Worm (Caenorhabditis elegans): ENCODE results near the gene rhi-1.

rhi-1 gene

ce11 chrX:4484072-4484471 is 24.2 kb upstream of the rhi-1 start:
- TF ChIP-seq ceh-13 (GFP tag; optimal IDR thresholded peaks at IDR 0.05): no peak
- no peak for TF ChIP-seq ceh-36 (tag; optimal IDR thresholded peaks at IDR 0.05)
- no peak for TF ChIP-seq sea-1 (GFP tag; conservative IDR thresholded peaks at IDR 0.05)
- no peak for TF ChIP-seq B0310.2 (tag; optimal IDR thresholded peaks at IDR 0.05)
- no peak for TF ChIP-seq hnd-1 (tag; optimal IDR thresholded peaks at IDR 0.05)
- no peak for TF ChIP-seq hmg-4 (GFP tag; optimal IDR thresholded peaks at IDR 0.05)
- no peak for TF ChIP-seq tbx-37 (GFP tag; conservative IDR thresholded peaks at IDR 0.05)
- no peak for TF ChIP-seq ama-1 (optimal IDR thresholded peaks at IDR 0.05)
- TF ChIP-seq pes-1 (GFP tag; IDR thresholded peaks at IDR 0.05): no peak
- no peak for TF ChIP-seq tra-4 (tag; optimal IDR thresholded peaks at IDR 0.05)
- no peak for TF ChIP-seq hmbx-1 (tag; optimal IDR thresholded peaks at IDR 0.05)
- no peak for TF ChIP-seq tbx-11 (GFP tag; IDR thresholded peaks at IDR 0.05)
- TF ChIP-seq scrt-1 (GFP tag; IDR thresholded peaks at IDR 0.05): no peak

DNA sequence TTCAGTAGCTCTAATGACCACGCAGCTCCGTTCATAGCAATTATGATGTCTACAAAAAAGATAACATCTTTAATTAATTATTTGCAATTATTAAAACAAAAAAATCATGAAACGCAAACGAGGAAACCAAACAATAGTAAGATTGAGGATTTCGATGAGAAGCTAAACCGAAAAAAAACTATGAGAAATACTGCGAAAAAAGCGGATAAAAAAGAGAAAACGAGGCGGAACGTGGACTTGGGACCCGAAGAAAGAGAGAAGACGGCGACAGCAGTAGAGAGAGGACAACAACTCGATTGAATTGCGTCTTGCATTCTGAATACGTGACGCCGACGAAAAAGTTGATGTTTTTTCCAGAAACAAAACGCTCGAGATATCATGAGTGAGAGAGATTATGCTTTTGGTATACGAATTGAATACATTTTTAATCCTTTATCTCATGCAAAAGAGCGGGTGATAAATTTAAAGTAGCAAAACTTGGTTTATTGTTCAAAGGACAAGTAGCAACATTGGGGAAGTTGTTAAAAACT is 19.4 kb upstream of the rhi-1 start, which contains the start of gene ncr-1:
Gene ncr-1 (minus strand): TSS at position 51 of the 530 bp plus-strand sequence.
- TF ChIP-seq flt-1 (GFP tag; IDR thresholded peaks at IDR 0.05) (no peak), tbx-11 (GFP tag; IDR thresholded peaks at IDR 0.05) (no peak), scrt-1 (GFP tag; IDR thresholded peaks at IDR 0.05) (no peak), ets-7 (tag; optimal IDR thresholded peaks at IDR 0.05) (no peak), ama-1 (optimal IDR thresholded peaks at IDR 0.05) (no peak), hmg-4 (GFP tag; optimal IDR thresholded peaks at IDR 0.05) (no peak), tbx-37 (GFP tag; conservative IDR thresholded peaks at IDR 0.05) (no peak), ceh-36 (tag; optimal IDR thresholded peaks at IDR 0.05) (no peak)

- TF ChIP-seq tbx-11 (GFP tag; IDR thresholded peaks at IDR 0.05) (no peak), ceh-36 (tag; optimal IDR thresholded peaks at IDR 0.05) (no peak), ama-1 (optimal IDR thresholded peaks at IDR 0.05) (no peak), sea-1 (GFP tag; conservative IDR thresholded peaks at IDR 0.05) (no peak), scrt-1 (GFP tag; IDR thresholded peaks at IDR 0.05) (no peak), flt-1 (GFP tag; IDR thresholded peaks at IDR 0.05) (no peak), hmbx-1 (tag; optimal IDR thresholded peaks at IDR 0.05) (no peak), ceh-13 (GFP tag; optimal IDR thresholded peaks at IDR 0.05) (no peak), hnd-1 (tag; optimal IDR thresholded peaks at IDR 0.05) (no peak), tra-4 (tag; optimal IDR thresholded peaks at IDR 0.05) (no peak), F13C5.2 (tag; optimal IDR thresholded peaks at IDR 0.05) (no peak), ets-7 (tag; optimal IDR thresholded peaks at IDR 0.05) (no peak), hmg-4 (GFP tag; optimal IDR thresholded peaks at IDR 0.05) (no peak), tbx-37 (GFP tag; conservative IDR thresholded peaks at IDR 0.05) (no peak), B0310.2 (tag; optimal IDR thresholded peaks at IDR 0.05) (no peak)
Observed at ce11 chrX:4490400-4490799, 17.9 kb upstream of the rhi-1 start.

DNA sequence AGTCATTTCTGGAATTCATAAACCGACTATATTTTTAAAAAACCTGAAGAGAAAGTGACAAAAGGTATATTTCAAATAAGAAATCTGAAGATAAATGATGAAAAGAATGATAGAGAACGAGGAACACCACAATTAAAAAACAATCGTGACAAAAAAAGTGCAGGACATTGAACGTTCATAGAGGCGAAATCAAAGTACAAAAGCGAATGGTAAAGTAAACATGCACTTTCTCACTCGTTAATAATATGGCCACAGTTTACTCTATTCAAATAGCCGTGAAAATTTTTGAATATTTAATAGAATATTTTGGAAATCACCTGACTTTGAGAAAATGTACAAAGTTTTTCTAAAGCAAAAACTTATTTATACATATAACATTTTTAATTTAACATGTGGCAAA is 16.1 kb upstream of the rhi-1 start, which contains the start of gene F46H6.5:
Gene F46H6.5 (minus strand): TSS at position 10 of the 400 bp plus-strand sequence.
- TF ChIP-seq aly-1 (tag; optimal IDR thresholded peaks at IDR 0.05) (no peak), hnd-1 (tag; optimal IDR thresholded peaks at IDR 0.05) (no peak), ama-1 (optimal IDR thresholded peaks at IDR 0.05) (no peak), hmg-4 (GFP tag; optimal IDR thresholded peaks at IDR 0.05) (no peak), F13C5.2 (tag; optimal IDR thresholded peaks at IDR 0.05) (no peak), pes-1 (GFP tag; IDR thresholded peaks at IDR 0.05) (no peak), hmbx-1 (tag; optimal IDR thresholded peaks at IDR 0.05) (no peak), scrt-1 (GFP tag; IDR thresholded peaks at IDR 0.05) (no peak), ceh-13 (GFP tag; optimal IDR thresholded peaks at IDR 0.05) (no peak), tbx-11 (GFP tag; IDR thresholded peaks at IDR 0.05) (no peak), ceh-36 (tag; optimal IDR thresholded peaks at IDR 0.05) (no peak), ets-7 (tag; optimal IDR thresholded peaks at IDR 0.05) (no peak), tbx-37 (GFP tag; conservative IDR thresholded peaks at IDR 0.05) (no peak), sea-1 (GFP tag; conservative IDR thresholded peaks at IDR 0.05) (no peak), tra-4 (tag; optimal IDR thresholded peaks at IDR 0.05) (no peak)

DNA sequence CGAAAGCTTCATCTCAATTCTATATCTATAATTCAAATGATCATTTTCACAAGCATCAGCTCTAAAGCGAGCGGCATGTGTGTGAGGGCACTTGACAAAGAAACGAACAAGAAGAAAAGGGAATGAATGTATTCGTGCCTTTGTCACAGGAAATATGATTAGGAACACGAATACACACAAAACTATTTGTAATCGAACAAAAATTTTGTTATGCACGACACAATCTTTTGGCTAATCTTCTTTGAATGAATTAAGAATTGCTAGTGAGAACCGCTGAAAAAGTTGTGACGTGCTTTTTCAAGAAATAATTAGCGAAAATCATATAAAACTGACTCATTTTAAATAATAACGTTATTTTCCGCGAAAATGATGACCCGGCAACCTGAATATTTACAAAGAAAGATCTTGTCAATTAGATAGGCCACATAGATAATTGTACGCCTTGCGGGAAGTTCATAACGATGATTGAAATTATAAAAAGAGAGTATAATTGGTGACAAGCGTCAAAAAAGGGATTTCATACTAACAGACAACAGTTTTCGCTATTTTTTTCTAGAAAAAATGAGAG is 14.8 kb upstream of the rhi-1 start:
- TF ChIP-seq ets-7 (tag; optimal IDR thresholded peaks at IDR 0.05) (no peak), flt-1 (GFP tag; IDR thresholded peaks at IDR 0.05) (no peak), sea-1 (GFP tag; conservative IDR thresholded peaks at IDR 0.05) (no peak), B0310.2 (tag; optimal IDR thresholded peaks at IDR 0.05) (no peak), hnd-1 (tag; optimal IDR thresholded peaks at IDR 0.05) (no peak), tbx-37 (GFP tag; conservative IDR thresholded peaks at IDR 0.05) (no peak), aly-1 (tag; optimal IDR thresholded peaks at IDR 0.05) (no peak), ama-1 (optimal IDR thresholded peaks at IDR 0.05) (no peak), ceh-13 (GFP tag; optimal IDR thresholded peaks at IDR 0.05) (no peak), pes-1 (GFP tag; IDR thresholded peaks at IDR 0.05) (no peak), hmg-4 (GFP tag; optimal IDR thresholded peaks at IDR 0.05) (no peak), ceh-36 (tag; optimal IDR thresholded peaks at IDR 0.05) (no peak), hmbx-1 (tag; optimal IDR thresholded peaks at IDR 0.05) (no peak), F13C5.2 (tag; optimal IDR thresholded peaks at IDR 0.05) (no peak), tra-4 (tag; optimal IDR thresholded peaks at IDR 0.05) (no peak), scrt-1 (GFP tag; IDR thresholded peaks at IDR 0.05) (no peak), tbx-11 (GFP tag; IDR thresholded peaks at IDR 0.05) (no peak)

- no peak for TF ChIP-seq pes-1 (GFP tag; IDR thresholded peaks at IDR 0.05)
- TF ChIP-seq hmbx-1 (tag; optimal IDR thresholded peaks at IDR 0.05): no peak
- no peak for TF ChIP-seq scrt-1 (GFP tag; IDR thresholded peaks at IDR 0.05)
- no peak for TF ChIP-seq tbx-11 (GFP tag; IDR thresholded peaks at IDR 0.05)
- TF ChIP-seq sea-1 (GFP tag; conservative IDR thresholded peaks at IDR 0.05): no peak
- TF ChIP-seq ceh-36 (tag; optimal IDR thresholded peaks at IDR 0.05): no peak
- TF ChIP-seq ama-1 (optimal IDR thresholded peaks at IDR 0.05): no peak
- no peak for TF ChIP-seq ets-7 (tag; optimal IDR thresholded peaks at IDR 0.05)
Observed at ce11 chrX:4495814-4496567, 12.3 kb upstream of the rhi-1 start.

DNA sequence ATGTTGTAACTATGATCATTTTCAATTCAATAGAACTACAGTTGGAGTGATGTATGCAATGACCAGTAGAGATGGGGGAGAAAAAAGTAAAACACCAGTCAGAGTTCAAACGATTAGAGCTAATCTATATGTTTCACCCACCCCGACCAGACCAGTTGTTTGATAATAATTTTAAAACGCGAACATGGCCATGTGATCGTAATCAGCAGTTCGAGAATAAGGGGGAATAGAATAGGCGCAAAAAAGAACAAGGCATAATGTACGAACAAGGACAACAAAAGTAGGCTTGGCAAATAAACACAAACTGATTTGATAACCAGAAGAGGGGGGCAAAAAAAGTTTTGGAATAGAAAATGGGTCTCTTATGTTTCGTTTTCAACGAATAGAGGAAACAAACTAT is 10.2 kb upstream of the rhi-1 start:
- TF ChIP-seq scrt-1 (GFP tag; IDR thresholded peaks at IDR 0.05): no peak
- no peak for TF ChIP-seq tbx-37 (GFP tag; conservative IDR thresholded peaks at IDR 0.05)
- no peak for TF ChIP-seq hnd-1 (tag; optimal IDR thresholded peaks at IDR 0.05)
- no peak for TF ChIP-seq hmbx-1 (tag; optimal IDR thresholded peaks at IDR 0.05)
- TF ChIP-seq ama-1 (optimal IDR thresholded peaks at IDR 0.05): no peak
- no peak for TF ChIP-seq pes-1 (GFP tag; IDR thresholded peaks at IDR 0.05)
- TF ChIP-seq hmg-4 (GFP tag; optimal IDR thresholded peaks at IDR 0.05): no peak
- TF ChIP-seq ceh-36 (tag; optimal IDR thresholded peaks at IDR 0.05): no peak
- no peak for TF ChIP-seq ceh-13 (GFP tag; optimal IDR thresholded peaks at IDR 0.05)
- no peak for TF ChIP-seq sea-1 (GFP tag; conservative IDR thresholded peaks at IDR 0.05)
- no peak for TF ChIP-seq tbx-11 (GFP tag; IDR thresholded peaks at IDR 0.05)
- TF ChIP-seq aly-1 (tag; optimal IDR thresholded peaks at IDR 0.05): no peak
- TF ChIP-seq B0310.2 (tag; optimal IDR thresholded peaks at IDR 0.05): no peak
- no peak for TF ChIP-seq tra-4 (tag; optimal IDR thresholded peaks at IDR 0.05)
- no peak for TF ChIP-seq F13C5.2 (tag; optimal IDR thresholded peaks at IDR 0.05)
- no peak for TF ChIP-seq ets-7 (tag; optimal IDR thresholded peaks at IDR 0.05)
- no peak for TF ChIP-seq flt-1 (GFP tag; IDR thresholded peaks at IDR 0.05)

Data from whole organism, early embryonic.